Fruit fly (Drosophila melanogaster) whole organism, embryonic: ENCODE measurements around the gene Pfas.

ENCODE experiments used
- Adf1 ChIP-seq: fragments of 200-800 bp; sonication (Bioruptor generic); IDR thresholded peaks from 2 replicates; pipeline ENCODE4 v1.3.6; 2022; ENCODE audit warnings: missing biosample characterization, missing genetic modification characterization
- CG11093 ChIP-seq: fragments of 200-800 bp; sonication (Bioruptor generic); IDR thresholded peaks from 3 replicates; pipeline ENCODE4 v1.3.6; 2022; ENCODE audit warnings: missing biosample characterization, missing genetic modification characterization
- CG11723 ChIP-seq: fragments of 200-800 bp; sonication (Bioruptor generic); optimal IDR thresholded peaks from 2 replicates; lab custom pipeline; 2017; ENCODE audit warnings: missing biosample characterization, mild to moderate bottlenecking, missing genetic modification characterization
- CG1233 ChIP-seq: fragments of 200-800 bp; sonication (Bioruptor generic); optimal IDR thresholded peaks from 4 replicates; lab custom pipeline; 2018; ENCODE audit warnings: missing biosample characterization, mild to moderate bottlenecking, missing genetic modification characterization
- CG12659 ChIP-seq: fragments of 200-800 bp; sonication (Bioruptor generic); optimal IDR thresholded peaks from 3 replicates; lab custom pipeline; 2017; ENCODE audit warnings: mild to moderate bottlenecking, missing biosample characterization, missing genetic modification reagents, missing genetic modification characterization
- CG12769 ChIP-seq: fragments of 200-800 bp; sonication (Bioruptor generic); optimal IDR thresholded peaks from 2 replicates; lab custom pipeline; 2019; ENCODE audit warnings: missing biosample characterization, mild to moderate bottlenecking, missing genetic modification characterization, moderate library complexity
- CG13775 ChIP-seq: fragments of 200-800 bp; sonication (Bioruptor generic); optimal IDR thresholded peaks from 3 replicates; lab custom pipeline; 2017; ENCODE audit warnings: missing biosample characterization, mild to moderate bottlenecking, missing genetic modification characterization
- CG1603 ChIP-seq: fragments of 200-800 bp; sonication (Bioruptor generic); optimal IDR thresholded peaks from 2 replicates; lab custom pipeline; 2019; ENCODE audit warnings: missing biosample characterization, mild to moderate bottlenecking, missing genetic modification characterization, moderate library complexity
- CG2129 ChIP-seq: fragments of 200-800 bp; sonication (Bioruptor generic); IDR thresholded peaks from 2 replicates; pipeline ENCODE4 v1.3.6; 2022; ENCODE audit warnings: missing biosample characterization, missing genetic modification characterization; ENCODE audit not compliant: partially characterized antibody
- CG31365 ChIP-seq: fragments of 200-800 bp; sonication (Bioruptor generic); optimal IDR thresholded peaks from 2 replicates; lab custom pipeline; 2018; ENCODE audit warnings: missing biosample characterization, mild to moderate bottlenecking, missing genetic modification characterization
- CG3407 ChIP-seq: fragments of 200-800 bp; sonication (Bioruptor generic); optimal IDR thresholded peaks from 2 replicates; lab custom pipeline; 2018; ENCODE audit warnings: missing biosample characterization, mild to moderate bottlenecking, missing genetic modification characterization
- CG4282 ChIP-seq: fragments of 200-800 bp; sonication (Bioruptor generic); optimal IDR thresholded peaks from 2 replicates; lab custom pipeline; 2016; ENCODE audit warnings: missing biosample characterization, missing genetic modification characterization
- CG4328 ChIP-seq: fragments of 200-800 bp; sonication (Bioruptor generic); optimal IDR thresholded peaks from 3 replicates; lab custom pipeline; 2017; ENCODE audit warnings: missing biosample characterization, missing genetic modification reagents, missing genetic modification characterization
- CG6654 ChIP-seq: fragments of 200-800 bp; sonication (Bioruptor generic); optimal IDR thresholded peaks from 2 replicates; lab custom pipeline; 2017; ENCODE audit warnings: missing biosample characterization, mild to moderate bottlenecking, missing genetic modification characterization
- CG6791 ChIP-seq: fragments of 200-800 bp; sonication (Bioruptor generic); IDR thresholded peaks from 3 replicates; pipeline ENCODE4 v1.3.6; 2022; ENCODE audit warnings: missing biosample characterization, missing genetic modification characterization; ENCODE audit not compliant: partially characterized antibody
- CG8359 ChIP-seq: fragments of 200-800 bp; sonication (Bioruptor generic); optimal IDR thresholded peaks from 2 replicates; lab custom pipeline; 2017; ENCODE audit warnings: missing biosample characterization, mild to moderate bottlenecking, missing genetic modification characterization, borderline replicate concordance
- CG8765 ChIP-seq: fragments of 200-800 bp; sonication (Bioruptor generic); IDR thresholded peaks from 2 replicates; pipeline ENCODE4 v1.3.6; 2022; ENCODE audit warnings: missing biosample characterization, missing genetic modification characterization
- CG8944 ChIP-seq: fragments of 200-800 bp; sonication (Bioruptor generic); optimal IDR thresholded peaks from 3 replicates; lab custom pipeline; 2016; ENCODE audit warnings: missing biosample characterization, missing genetic modification characterization
- CG9817 ChIP-seq: fragments of 200-800 bp; sonication (Bioruptor generic); optimal IDR thresholded peaks from 2 replicates; lab custom pipeline; 2018; ENCODE audit warnings: missing biosample characterization, mild to moderate bottlenecking, missing genetic modification characterization, moderate library complexity
- Dip2 ChIP-seq: fragments of 200-800 bp; sonication (Bioruptor generic); IDR thresholded peaks from 2 replicates; pipeline ENCODE4 v1.3.6; 2022; ENCODE audit warnings: missing biosample characterization, missing genetic modification characterization
- Dll ChIP-seq: fragments of 200-800 bp; sonication (Bioruptor generic); IDR thresholded peaks from 4 replicates; pipeline ENCODE4 v1.3.6; 2022; ENCODE audit warnings: missing biosample characterization, missing genetic modification characterization; ENCODE audit not compliant: partially characterized antibody
- Fer1 ChIP-seq: fragments of 200-800 bp; sonication (Bioruptor generic); optimal IDR thresholded peaks from 2 replicates; lab custom pipeline; 2017; ENCODE audit warnings: missing biosample characterization, mild to moderate bottlenecking, missing genetic modification characterization
- Hmx ChIP-seq: fragments of 200-800 bp; sonication (Bioruptor generic); optimal IDR thresholded peaks from 2 replicates; lab custom pipeline; 2016; ENCODE audit warnings: missing biosample characterization, missing genetic modification characterization
- Hr3 ChIP-seq: fragments of 200-800 bp; sonication (Bioruptor generic); optimal IDR thresholded peaks from 3 replicates; lab custom pipeline; 2016; ENCODE audit warnings: missing biosample characterization, missing genetic modification characterization
- MESR4 ChIP-seq: fragments of 200-800 bp; sonication (Bioruptor generic); optimal IDR thresholded peaks from 2 replicates; lab custom pipeline; 2018; ENCODE audit warnings: missing biosample characterization, mild to moderate bottlenecking, missing genetic modification characterization, moderate library complexity
- Max ChIP-seq: fragments of 200-800 bp; sonication (Bioruptor generic); optimal IDR thresholded peaks from 2 replicates; lab custom pipeline; 2016; ENCODE audit warnings: missing biosample characterization, mild to moderate bottlenecking, missing genetic modification characterization
- Neu2 ChIP-seq: fragments of 200-800 bp; sonication (Bioruptor generic); optimal IDR thresholded peaks from 3 replicates; lab custom pipeline; 2016; ENCODE audit warnings: missing biosample characterization, missing genetic modification characterization, borderline replicate concordance
- Opbp ChIP-seq: fragments of 200-800 bp; sonication (Bioruptor generic); IDR thresholded peaks from 3 replicates; pipeline ENCODE4 v1.3.6; 2022; ENCODE audit warnings: missing biosample characterization, missing genetic modification characterization; ENCODE audit not compliant: partially characterized antibody
- Sox100B ChIP-seq: fragments of 200-800 bp; sonication (Bioruptor generic); optimal IDR thresholded peaks from 3 replicates; lab custom pipeline; 2018; ENCODE audit warnings: missing biosample characterization, mild to moderate bottlenecking, missing genetic modification characterization
- Vsx1 ChIP-seq: fragments of 200-800 bp; sonication (Bioruptor generic); optimal IDR thresholded peaks from 2 replicates; lab custom pipeline; 2017; ENCODE audit warnings: missing biosample characterization, mild to moderate bottlenecking, missing genetic modification characterization, missing genetic modification reagents
- aop ChIP-seq: fragments of 200-800 bp; sonication (Bioruptor generic); IDR thresholded peaks from 2 replicates; pipeline ENCODE4 v1.3.6; 2022; ENCODE audit warnings: missing biosample characterization, missing genetic modification characterization
- btn ChIP-seq: fragments of 200-800 bp; sonication (Bioruptor generic); optimal IDR thresholded peaks from 2 replicates; lab custom pipeline; 2016; ENCODE audit warnings: missing biosample characterization, missing genetic modification characterization
- chinmo ChIP-seq: fragments of 200-800 bp; sonication (Bioruptor generic); IDR thresholded peaks from 4 replicates; pipeline ENCODE4 v1.3.6; 2022; ENCODE audit warnings: missing biosample characterization, missing genetic modification characterization; ENCODE audit not compliant: partially characterized antibody
- dimm ChIP-seq: fragments of 200-800 bp; sonication (Bioruptor generic); IDR thresholded peaks from 2 replicates; pipeline ENCODE4 v1.3.6; 2022; ENCODE audit warnings: missing biosample characterization, missing genetic modification characterization
- gro ChIP-seq: fragments of 200-800 bp; sonication (Bioruptor generic); optimal IDR thresholded peaks from 2 replicates; lab custom pipeline; 2016; ENCODE audit warnings: missing biosample characterization, missing genetic modification characterization
- gsb-n ChIP-seq: fragments of 200-800 bp; sonication (Bioruptor generic); optimal IDR thresholded peaks from 3 replicates; lab custom pipeline; 2018; ENCODE audit warnings: missing biosample characterization, mild to moderate bottlenecking, missing genetic modification characterization
- gt ChIP-seq: fragments of 200-800 bp; sonication (Bioruptor generic); IDR thresholded peaks from 2 replicates; pipeline ENCODE4 v1.3.6; 2022; ENCODE audit warnings: missing biosample characterization, missing genetic modification characterization
- ham ChIP-seq: fragments of 200-800 bp; sonication (Bioruptor generic); IDR thresholded peaks from 2 replicates; pipeline ENCODE4 v1.3.6; 2022; ENCODE audit warnings: missing biosample characterization, missing genetic modification characterization
- lola ChIP-seq, 3 experiments: fragments of >200 bp in 2 of 3; fragments of 200-800 bp in 1 of 3; sonication (Bioruptor generic) in 1 of 3; optimal IDR thresholded peaks; 2 replicates each; lab custom pipeline; 2017 to 2019; ENCODE audit warnings: missing biosample characterization in 3 of 3, missing genetic modification characterization in 3 of 3, mild to moderate bottlenecking in 1 of 3, moderate library complexity in 1 of 3
- lov ChIP-seq, 2 experiments: fragments of 200-800 bp in 1 of 2; fragments of >200 bp in 1 of 2; sonication (Bioruptor generic) in 1 of 2; IDR thresholded peaks in 1 of 2; optimal IDR thresholded peaks in 1 of 2; 2 replicates in 1 of 2; 3 replicates in 1 of 2; pipeline versions ENCODE4 v1.3.6 to Lab custom; 2017 to 2022; ENCODE audit warnings: missing biosample characterization in 1 of 2, missing genetic modification characterization in 1 of 2
- luna ChIP-seq: fragments of 200-800 bp; sonication (Bioruptor generic); optimal IDR thresholded peaks from 2 replicates; lab custom pipeline; 2016; ENCODE audit warnings: missing biosample characterization, missing genetic modification characterization
- mirr ChIP-seq: fragments of 200-800 bp; sonication (Bioruptor generic); optimal IDR thresholded peaks from 3 replicates; lab custom pipeline; 2018; ENCODE audit warnings: missing biosample characterization, mild to moderate bottlenecking, missing genetic modification characterization
- phol ChIP-seq: fragments of 200-800 bp; sonication (Bioruptor generic); optimal IDR thresholded peaks from 3 replicates; lab custom pipeline; 2018; ENCODE audit warnings: missing biosample characterization, mild to moderate bottlenecking, missing genetic modification characterization, moderate library complexity
- repo ChIP-seq: fragments of 200-800 bp; sonication (Bioruptor generic); optimal IDR thresholded peaks from 2 replicates; lab custom pipeline; 2016; ENCODE audit warnings: missing biosample characterization, missing genetic modification characterization
- sens ChIP-seq: fragments of 200-800 bp; sonication (Bioruptor generic); peaks from one replicate; lab custom pipeline; 2016; ENCODE audit warnings: missing biosample characterization, missing genetic modification characterization
- toy ChIP-seq: fragments of 200-800 bp; sonication (Bioruptor generic); IDR thresholded peaks from 2 replicates; pipeline ENCODE4 v1.3.6; 2022; ENCODE audit warnings: missing biosample characterization, missing genetic modification characterization
- trem ChIP-seq: fragments of 200-800 bp; optimal IDR thresholded peaks from 3 replicates; lab custom pipeline; 2019; ENCODE audit warnings: missing biosample characterization, mild to moderate bottlenecking, missing genetic modification characterization, moderate library complexity
- yki ChIP-seq: fragments of >200 bp; optimal IDR thresholded peaks from 3 replicates; lab custom pipeline; 2018
- zen2 ChIP-seq: fragments of 200-800 bp; sonication (Bioruptor generic); IDR thresholded peaks from 3 replicates; pipeline ENCODE4 v1.3.6; 2022; ENCODE audit warnings: missing biosample characterization, missing genetic modification characterization; ENCODE audit not compliant: partially characterized antibody

The Pfas gene

DNA sequence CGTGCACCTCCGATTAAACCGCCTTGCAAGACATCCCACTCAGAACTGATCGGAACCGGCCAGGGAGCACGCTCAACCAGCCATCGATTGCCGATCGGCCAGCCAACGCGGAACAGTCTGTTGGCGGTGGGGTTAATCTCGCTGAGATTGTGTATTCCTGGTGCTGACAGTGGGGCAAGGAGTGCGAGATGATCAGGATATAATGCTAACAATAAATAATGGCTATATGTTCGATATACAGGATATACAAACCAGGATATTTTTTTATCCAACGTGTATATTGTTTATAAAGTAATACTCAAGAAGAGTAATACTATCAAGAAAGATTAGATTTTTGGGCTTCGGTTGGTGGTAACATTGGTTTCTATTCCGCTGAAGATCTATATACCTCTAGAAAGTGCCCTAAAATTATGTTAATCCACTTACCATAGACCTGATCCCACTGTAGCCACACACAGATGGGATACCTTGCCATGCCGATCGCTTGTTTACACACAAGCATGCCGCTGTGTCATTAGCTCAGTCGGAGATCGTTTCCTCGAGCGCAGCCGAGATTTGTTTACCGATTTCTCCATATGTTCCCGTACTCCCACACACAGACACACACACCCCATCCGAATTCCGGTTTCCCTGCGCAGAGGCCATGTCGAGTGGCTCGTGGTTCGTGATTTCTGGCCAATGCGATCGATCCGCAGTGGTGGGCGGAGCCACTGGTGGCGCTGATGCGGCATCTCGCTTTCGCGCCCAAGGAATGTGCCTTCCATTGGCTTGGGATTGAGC, 26.3 kb downstream of the Pfas start, which contains the start of gene H2.0 (continued):
- TF ChIP-seq dimm (GFP tag; lab: Robert Waterston, UW) (no peak), CG4328 (GFP tag; lab: Kevin White, UChicago) (no peak), toy (GFP tag; lab: Robert Waterston, UW) (no peak), mirr (no peak), CG13775 (GFP tag; lab: Kevin White, UChicago) (peak; percentile 25), CG8765 (GFP tag; lab: Robert Waterston, UW) (no peak), zen2 (no peak), CG2129 (GFP tag; lab: Robert Waterston, UW) (no peak), trem (tag; lab: Kevin White, UChicago) (peak; percentile 23), CG1603 (tag; lab: Kevin White, UChicago) (peak; percentile 57), CG31365 (tag; lab: Kevin White, UChicago) (no peak), Sox100B (no peak), Opbp (GFP tag; lab: Robert Waterston, UW) (no peak), ham (no peak), btn (GFP tag; lab: Kevin White, UChicago) (no peak), CG8944 (GFP tag; lab: Kevin White, UChicago) (no peak), Dip2 (GFP tag; lab: Robert Waterston, UW) (no peak), CG9817 (no peak), Max (GFP tag; lab: Kevin White, UChicago) (no peak), gsb-n (tag; lab: Kevin White, UChicago) (peak; percentile 10), Dll (GFP tag; lab: Robert Waterston, UW) (no peak), aop (GFP tag; lab: Robert Waterston, UW) (peak; percentile 73; the same call in 1 of the 2 replicates), yki (lab: Kevin White, UChicago) (no peak), gt (GFP tag; lab: Robert Waterston, UW) (no peak), gro (GFP tag; lab: Kevin White, UChicago) (no peak), CG12659 (GFP tag; lab: Kevin White, UChicago) (no peak), CG12769 (tag; lab: Kevin White, UChicago) (peak; percentile 34), CG8359 (GFP tag; lab: Kevin White, UChicago) (no peak), Fer1 (GFP tag; lab: Kevin White, UChicago) (no peak), CG4282 (no peak), Adf1 (GFP tag; lab: Robert Waterston, UW) (no peak), CG11723 (GFP tag; lab: Kevin White, UChicago) (no peak), CG6791 (GFP tag; lab: Robert Waterston, UW) (no peak), CG1233 (GFP tag; lab: Kevin White, UChicago) (peak; percentile 30), phol (peak; percentile 52), sens (GFP tag; lab: Kevin White, UChicago) (peak; percentile 81), CG6654 (GFP tag; lab: Kevin White, UChicago) (no peak), CG3407 (peak; percentile 21), chinmo (GFP tag; lab: Robert Waterston, UW) (no peak), MESR4 (no peak), Vsx1 (GFP tag; lab: Kevin White, UChicago) (peak; percentile 50), Neu2 (GFP tag; lab: Kevin White, UChicago) (no peak), CG11093 (GFP tag; lab: Robert Waterston, UW) (no peak), Hmx (no peak), repo (GFP tag; lab: Kevin White, UChicago) (no peak), lov (optimal IDR thresholded peaks at IDR 0.05; lab: Kevin White, UChicago) (no peak), lov (GFP tag; IDR thresholded peaks at IDR 0.05; lab: Robert Waterston, UW) (no peak), Hr3 (GFP tag; lab: Kevin White, UChicago) (peak; percentile 8), luna (GFP tag; lab: Kevin White, UChicago) (no peak), lola (GFP tag; optimal IDR thresholded peaks at IDR 0.05; lab: Kevin White, UChicago) (peak in 1 of 3 experiments; percentile 65)
